Worm (Caenorhabditis elegans): ENCODE results near the gene lst-2.
"Not testable (repeated sequence)": the region's sequence is repeated elsewhere in the genome, so short reads cannot be mapped to it uniquely, and the experiment has no call there.

lst-2 gene

DNA sequence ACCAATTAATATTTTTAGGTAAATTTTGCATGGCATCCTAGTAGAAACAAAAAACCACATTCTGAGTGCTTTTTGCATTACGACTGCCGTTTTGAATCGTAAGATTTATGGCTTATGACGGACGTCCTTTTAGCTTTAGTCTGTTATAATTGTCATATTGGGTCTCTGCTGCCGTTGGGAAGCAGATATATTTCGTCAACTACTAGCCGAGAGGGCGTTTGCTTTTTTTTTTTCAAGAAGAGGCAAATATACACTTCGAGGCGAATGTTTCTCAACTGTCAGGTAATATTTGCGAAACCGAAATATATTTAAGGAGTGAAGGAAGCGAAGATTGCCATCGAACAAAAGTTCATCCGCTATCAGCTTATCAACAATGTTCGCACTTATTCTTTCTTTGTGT, 39.3 kb downstream of the lst-2 start, which contains the start of gene F14H12.3:
Gene F14H12.3 (plus strand): TSS at position 301 of the 400 bp plus-strand sequence.
- no peak for TF ChIP-seq ZK546.5 (tag; optimal IDR thresholded peaks at IDR 0.05)

DNA sequence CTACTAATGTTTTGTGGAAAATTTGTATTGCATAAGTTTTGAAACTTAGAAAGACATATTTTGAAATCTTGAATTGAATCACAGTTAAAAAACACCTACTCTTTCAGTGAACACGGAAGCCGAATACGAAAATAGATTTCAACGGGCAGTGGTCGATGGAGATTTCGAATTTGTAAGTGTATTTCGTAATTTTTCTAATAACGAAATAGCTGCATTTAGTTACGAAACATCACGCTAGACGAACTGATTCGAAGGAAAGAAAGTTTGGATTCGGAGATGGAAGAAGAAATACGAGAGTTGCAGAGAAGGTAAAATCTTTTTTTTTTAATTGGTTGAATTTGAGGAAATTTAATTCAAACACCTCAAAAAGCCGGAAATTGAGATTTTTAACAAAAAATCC, 40.4 kb downstream of the lst-2 start:
- TF ChIP-seq ama-1 (optimal IDR thresholded peaks at IDR 0.05), result no peak
- TF ChIP-seq nhr-237 (tag; optimal IDR thresholded peaks at IDR 0.05), result no peak
- no peak for TF ChIP-seq mdl-1 (tag; optimal IDR thresholded peaks at IDR 0.05)
- TF ChIP-seq unc-62 (GFP tag; optimal IDR thresholded peaks at IDR 0.05), result no peak
- no peak for TF ChIP-seq egl-27 (tag; optimal IDR thresholded peaks at IDR 0.05)
- TF ChIP-seq lin-15B (tag; optimal IDR thresholded peaks at IDR 0.05), result no peak
- no peak for TF ChIP-seq unc-39 (tag; optimal IDR thresholded peaks at IDR 0.05)
- no peak for TF ChIP-seq nfya-1 (tag; optimal IDR thresholded peaks at IDR 0.05; ENCODE audit: insufficient read depth)

DNA sequence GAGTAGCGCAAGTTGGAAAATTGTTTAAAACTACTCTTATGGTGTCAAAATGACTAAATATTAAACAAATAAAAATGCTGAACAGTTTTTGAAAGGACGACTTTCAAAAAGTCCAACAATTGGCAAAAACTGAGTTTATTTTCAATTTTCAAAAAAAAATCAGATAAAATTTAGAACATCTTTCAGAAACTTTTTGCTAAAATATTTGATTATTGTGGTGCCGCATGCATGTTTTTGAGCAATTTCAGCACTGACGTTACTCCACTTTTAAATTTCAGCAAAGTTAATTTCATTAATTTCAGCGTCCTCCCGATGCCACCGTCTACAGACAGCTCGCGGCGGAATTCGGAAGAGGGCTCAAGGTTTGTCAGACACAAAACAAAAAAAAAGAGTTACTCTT, 43.8 kb downstream of the lst-2 start, which contains the start of gene cst-1:
Gene cst-1 (plus strand): TSS at position 301 of the 400 bp plus-strand sequence.
- TF ChIP-seq ztf-11, tbx-2, ceh-16 (tag; optimal IDR thresholded peaks at IDR 0.05): not testable (repeated sequence)

DNA sequence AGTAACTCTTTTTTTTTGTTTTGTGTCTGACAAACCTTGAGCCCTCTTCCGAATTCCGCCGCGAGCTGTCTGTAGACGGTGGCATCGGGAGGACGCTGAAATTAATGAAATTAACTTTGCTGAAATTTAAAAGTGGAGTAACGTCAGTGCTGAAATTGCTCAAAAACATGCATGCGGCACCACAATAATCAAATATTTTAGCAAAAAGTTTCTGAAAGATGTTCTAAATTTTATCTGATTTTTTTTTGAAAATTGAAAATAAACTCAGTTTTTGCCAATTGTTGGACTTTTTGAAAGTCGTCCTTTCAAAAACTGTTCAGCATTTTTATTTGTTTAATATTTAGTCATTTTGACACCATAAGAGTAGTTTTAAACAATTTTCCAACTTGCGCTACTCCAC, 47.2 kb downstream of the lst-2 start, which contains the start of gene cst-2:
Gene cst-2 (minus strand): TSS at position 101 of the 400 bp plus-strand sequence.
- not testable (repeated sequence) for TF ChIP-seq pqm-1 (tag; optimal IDR thresholded peaks at IDR 0.05); mml-1 (tag; optimal IDR thresholded peaks at IDR 0.05); ama-1 (optimal IDR thresholded peaks at IDR 0.05)

DNA sequence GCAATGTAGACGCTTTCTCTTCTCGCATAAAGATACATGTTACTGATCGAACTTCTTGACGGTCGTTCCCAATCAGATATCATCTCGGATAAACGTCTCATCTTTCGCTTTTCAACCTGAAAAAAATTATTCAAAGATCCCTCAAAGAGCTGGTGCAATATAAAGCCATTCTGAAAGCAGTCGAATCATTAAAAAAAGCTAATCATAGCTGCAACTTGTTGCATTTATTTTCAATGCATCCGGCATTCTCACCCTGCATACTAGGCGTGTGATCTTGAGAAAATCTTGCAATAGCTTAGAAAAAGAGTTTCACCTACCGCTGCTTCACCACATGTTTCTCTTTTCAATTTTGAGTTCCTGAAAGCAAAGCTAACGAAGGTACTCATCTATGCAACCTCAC, 50.9 kb downstream of the lst-2 start, which contains the start of gene C24A8.6:
Gene C24A8.6 (minus strand): TSS at position 101 of the 400 bp plus-strand sequence.
- not testable (repeated sequence) for TF ChIP-seq lin-15B (tag; optimal IDR thresholded peaks at IDR 0.05); sea-2 (GFP tag; optimal IDR thresholded peaks at IDR 0.05); fkh-10 (GFP tag; optimal IDR thresholded peaks at IDR 0.05)

DNA sequence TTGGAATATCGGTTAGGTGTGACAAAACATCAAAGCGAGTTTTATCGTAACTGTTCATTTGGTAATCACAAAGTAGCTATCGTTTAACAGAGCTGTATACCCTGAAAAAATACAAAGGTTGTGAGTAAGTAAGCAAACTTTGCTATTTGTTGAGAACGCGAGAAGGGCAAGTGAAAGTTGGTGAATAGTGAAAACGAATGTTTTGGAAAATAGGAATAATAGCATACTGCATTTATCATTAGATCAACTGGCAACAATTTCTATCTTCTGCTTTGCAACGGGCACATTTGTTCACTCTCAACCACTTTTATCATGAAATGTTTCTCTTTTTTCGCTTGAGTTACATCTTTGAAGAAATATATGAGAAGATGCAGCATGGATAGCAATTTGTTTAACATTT, 54.4 kb downstream of the lst-2 start, which contains the start of gene C24A8.5:
Gene C24A8.5 (minus strand): TSS at position 101 of the 400 bp plus-strand sequence.
- no peak for TF ChIP-seq elt-2 (tag; optimal IDR thresholded peaks at IDR 0.05)
- no peak for TF ChIP-seq elt-3 (tag; optimal IDR thresholded peaks at IDR 0.05)
- no peak for TF ChIP-seq nhr-28 (tag; optimal IDR thresholded peaks at IDR 0.05)
- no peak for TF ChIP-seq lsy-12 (tag; optimal IDR thresholded peaks at IDR 0.05)
- no peak for TF ChIP-seq ceh-28 (tag; optimal IDR thresholded peaks at IDR 0.05)
- no peak for TF ChIP-seq snpc-4 (tag; optimal IDR thresholded peaks at IDR 0.05)
- TF ChIP-seq lin-39 (tag; optimal IDR thresholded peaks at IDR 0.05), result no peak
- no peak for TF ChIP-seq egl-5 (tag; optimal IDR thresholded peaks at IDR 0.05)
- no peak for TF ChIP-seq nhr-237 (tag; optimal IDR thresholded peaks at IDR 0.05)
- no peak for TF ChIP-seq nhr-77 (tag; optimal IDR thresholded peaks at IDR 0.05)
- no peak for TF ChIP-seq fkh-10 (GFP tag; optimal IDR thresholded peaks at IDR 0.05)
- TF ChIP-seq hmg-11 (tag; optimal IDR thresholded peaks at IDR 0.05), result no peak
- no peak for TF ChIP-seq fos-1 (tag; optimal IDR thresholded peaks at IDR 0.05)
- TF ChIP-seq R02D3.7 (tag; optimal IDR thresholded peaks at IDR 0.05), result no peak
- no peak for TF ChIP-seq jun-1 (tag; optimal IDR thresholded peaks at IDR 0.05)
